Worm (Caenorhabditis elegans) whole organism, L2 larva: Measurements from ENCODE around the gene Y110A2AL.10.

Experiments
- C34F6.9 ChIP-seq: fragments of 150-350 bp; optimal IDR thresholded peaks from 2 replicates; lab custom pipeline; 2014; ENCODE audit warnings: missing biosample characterization, missing genetic modification characterization
- F13H6.1 ChIP-seq: sonication (generic microtip); optimal IDR thresholded peaks from 2 replicates; lab custom pipeline; 2016; ENCODE audit warnings: missing genetic modification characterization, missing compliant biosample characterization
- Y55F3AM.14 ChIP-seq: fragments of 200-800 bp; sonication (Bioruptor generic); optimal IDR thresholded peaks from 2 replicates; lab custom pipeline; 2018; ENCODE audit warnings: mild to moderate bottlenecking, missing genetic modification characterization, missing compliant biosample characterization
- ZK546.5 ChIP-seq: sonication (generic microtip); optimal IDR thresholded peaks from 2 replicates; lab custom pipeline; 2017; ENCODE audit warnings: missing biosample characterization, missing genetic modification characterization
- alr-1 ChIP-seq: fragments of 150-350 bp; optimal IDR thresholded peaks from 2 replicates; lab custom pipeline; 2014; ENCODE audit warnings: missing biosample characterization, missing genetic modification characterization
- aly-2 ChIP-seq: fragments of 150-350 bp; optimal IDR thresholded peaks from 2 replicates; lab custom pipeline; 2014; ENCODE audit warnings: missing biosample characterization, missing genetic modification characterization
- ama-1 ChIP-seq: fragments of 150-350 bp; optimal IDR thresholded peaks from 2 replicates; lab custom pipeline; 2018; ENCODE audit warnings: inconsistent platforms
- blmp-1 ChIP-seq: sonication (generic microtip); optimal IDR thresholded peaks from 2 replicates; lab custom pipeline; 2017; ENCODE audit warnings: missing genetic modification characterization, mild to moderate bottlenecking, missing compliant biosample characterization, antibody characterized with exemption, moderate library complexity; ENCODE audit not compliant: insufficient read depth
- ceh-16 ChIP-seq: fragments of 150-350 bp; optimal IDR thresholded peaks from 2 replicates; lab custom pipeline; 2014; ENCODE audit warnings: missing biosample characterization, missing genetic modification characterization
- dmd-4 ChIP-seq: sonication (generic microtip); optimal IDR thresholded peaks from 2 replicates; lab custom pipeline; 2017; ENCODE audit warnings: missing biosample characterization, missing genetic modification characterization
- elt-1 ChIP-seq: fragments of 150-350 bp; optimal IDR thresholded peaks from 2 replicates; lab custom pipeline; 2014; ENCODE audit warnings: missing biosample characterization, missing genetic modification characterization
- elt-3 ChIP-seq: sonication (generic microtip); optimal IDR thresholded peaks from 2 replicates; lab custom pipeline; 2017; ENCODE audit warnings: missing biosample characterization, missing genetic modification characterization
- fos-1 ChIP-seq: fragments of 150-350 bp; optimal IDR thresholded peaks from 2 replicates; lab custom pipeline; 2014; ENCODE audit warnings: missing biosample characterization, missing genetic modification characterization
- gmeb-1 ChIP-seq: fragments of 150-350 bp; optimal IDR thresholded peaks from 2 replicates; lab custom pipeline; 2014; ENCODE audit warnings: missing biosample characterization, missing genetic modification characterization
- lin-11 ChIP-seq: fragments of 150-350 bp; sonication (generic microtip); optimal IDR thresholded peaks from 2 replicates; lab custom pipeline; 2014; ENCODE audit warnings: missing biosample characterization, missing genetic modification characterization, inconsistent platforms, mixed read lengths
- lin-39 ChIP-seq: fragments of 150-350 bp; optimal IDR thresholded peaks from 2 replicates; lab custom pipeline; 2014; ENCODE audit warnings: missing biosample characterization, missing genetic modification reagents, missing genetic modification characterization
- lsy-2 ChIP-seq, 2 experiments: fragments of 150-350 bp in 1 of 2; sonication (generic microtip) in 1 of 2; optimal IDR thresholded peaks; 2 replicates each; lab custom pipeline; 2014 to 2017; ENCODE audit warnings: missing biosample characterization in 2 of 2, missing genetic modification characterization in 2 of 2
- mdl-1 ChIP-seq, 2 experiments: fragments of 150-350 bp in 1 of 2; sonication (generic microtip) in 1 of 2; optimal IDR thresholded peaks; 2 replicates each; lab custom pipeline; 2017; ENCODE audit warnings: missing biosample characterization in 2 of 2, missing genetic modification characterization in 2 of 2
- nhr-11 ChIP-seq: fragments of 150-350 bp; optimal IDR thresholded peaks from 2 replicates; lab custom pipeline; 2014; ENCODE audit warnings: missing biosample characterization, missing genetic modification characterization
- nhr-12 ChIP-seq: fragments of 150-350 bp; optimal IDR thresholded peaks from 2 replicates; lab custom pipeline; 2014; ENCODE audit warnings: missing biosample characterization, missing genetic modification characterization
- nhr-129 ChIP-seq: fragments of 150-350 bp; optimal IDR thresholded peaks from 2 replicates; lab custom pipeline; 2014; ENCODE audit warnings: missing biosample characterization, missing genetic modification characterization
- nhr-23 ChIP-seq: fragments of 150-350 bp; optimal IDR thresholded peaks from 2 replicates; lab custom pipeline; 2014; ENCODE audit warnings: missing biosample characterization, missing genetic modification reagents, missing genetic modification characterization
- nhr-237 ChIP-seq: fragments of 150-350 bp; optimal IDR thresholded peaks from 2 replicates; lab custom pipeline; 2014; ENCODE audit warnings: missing biosample characterization, missing genetic modification characterization
- sem-4 ChIP-seq: fragments of 150-350 bp; optimal IDR thresholded peaks from 2 replicates; lab custom pipeline; 2014; ENCODE audit warnings: missing biosample characterization, missing genetic modification reagents, missing genetic modification characterization
- skn-1 ChIP-seq: sonication (generic microtip); optimal IDR thresholded peaks from 2 replicates; lab custom pipeline; 2017; ENCODE audit warnings: missing biosample characterization, missing genetic modification characterization
- sma-3 ChIP-seq: sonication (generic microtip); optimal IDR thresholded peaks from 2 replicates; lab custom pipeline; 2016; ENCODE audit warnings: missing genetic modification reagents, missing genetic modification characterization, missing compliant biosample characterization
- sma-9 ChIP-seq, 2 experiments: fragments of 150-350 bp in 1 of 2; sonication (generic microtip) in 1 of 2; optimal IDR thresholded peaks; 2 replicates each; lab custom pipeline; 2014 to 2016; ENCODE audit warnings: missing genetic modification characterization in 2 of 2, mild to moderate bottlenecking in 1 of 2, missing biosample characterization in 1 of 2, missing compliant biosample characterization in 1 of 2, missing genetic modification reagents in 1 of 2, moderate library complexity in 1 of 2
- snpc-4 ChIP-seq: fragments of 150-350 bp; optimal IDR thresholded peaks from 2 replicates; lab custom pipeline; 2014; ENCODE audit warnings: missing biosample characterization, missing genetic modification characterization
- unc-39 ChIP-seq: fragments of 150-350 bp; optimal IDR thresholded peaks from 2 replicates; lab custom pipeline; 2014; ENCODE audit warnings: missing biosample characterization, missing genetic modification characterization
- zag-1 ChIP-seq: fragments of 150-350 bp; optimal IDR thresholded peaks from 2 replicates; lab custom pipeline; 2014; ENCODE audit warnings: missing biosample characterization, missing genetic modification characterization
- ztf-1 ChIP-seq: fragments of 200-800 bp; sonication (Bioruptor generic); conservative IDR thresholded peaks from 2 replicates; pipeline ENCODE4 v1.3.6; 2022; ENCODE audit warnings: missing genetic modification characterization, missing compliant biosample characterization
- ztf-4 ChIP-seq: fragments of 150-350 bp; optimal IDR thresholded peaks from 2 replicates; lab custom pipeline; 2014; ENCODE audit warnings: missing biosample characterization, missing genetic modification characterization

The Y110A2AL.10 gene

ce11 chrII:2888957-2889630 lies 17.4 kb upstream of the Y110A2AL.10 start, which contains the start of gene pinn-1 (continued):
- TF ChIP-seq sem-4 (tag; lab: Kevin White, UChicago) (peak; percentile 83), sma-3 (GFP tag; lab: Kevin White, UChicago) (peak; percentile 93), unc-39 (no peak), nhr-12 (tag; lab: Kevin White, UChicago) (peak; percentile 56), snpc-4 (tag; lab: Kevin White, UChicago) (peak; percentile 60), F13H6.1 (tag; lab: Kevin White, UChicago) (peak; percentile 90), elt-3 (tag; lab: Kevin White, UChicago) (no peak), Y55F3AM.14 (GFP tag; lab: Kevin White, UChicago) (peak; percentile 50), ceh-16 (tag; lab: Kevin White, UChicago) (peak; percentile 73), aly-2 (tag; lab: Kevin White, UChicago) (no peak), ztf-4 (tag; lab: Kevin White, UChicago) (peak; percentile 53), gmeb-1 (tag; lab: Kevin White, UChicago) (peak; percentile 87), nhr-23 (tag; lab: Kevin White, UChicago) (no peak), ztf-1 (GFP tag; lab: Robert Waterston, UW) (0 out of 2 replicates have a peak, but pooled peaks have one; percentile 56), elt-1 (no peak), lin-39 (no peak), nhr-237 (tag; lab: Kevin White, UChicago) (no peak), mdl-1 (tag; optimal IDR thresholded peaks at IDR 0.05; lab: Kevin White, UChicago) (peak in 1 of 2 experiments; percentile 10)

ce11 chrII:2885518-2886449 lies 14.1 kb upstream of the Y110A2AL.10 start:
- TF ChIP-seq nhr-11 (tag; lab: Kevin White, UChicago), result no peak
- no peak for TF ChIP-seq skn-1 (tag; lab: Kevin White, UChicago)
- no peak for TF ChIP-seq nhr-129 (tag; lab: Kevin White, UChicago)
- TF ChIP-seq blmp-1, result no peak

ce11 chrII:2884810-2885209 lies 13.1 kb upstream of the Y110A2AL.10 start, which contains the start of gene pigw-1:
TSS of gene pigw-1 (minus strand) at chrII:2884910.
- TF ChIP-seq sma-9 (GFP tag; optimal IDR thresholded peaks at IDR 0.05; lab: Kevin White, UChicago), result no peak
- TF ChIP-seq sma-9 (tag; optimal IDR thresholded peaks at IDR 0.05; lab: Kevin White, UChicago), result no peak
- no peak for TF ChIP-seq dmd-4
- TF ChIP-seq sem-4 (tag; lab: Kevin White, UChicago), result no peak
- no peak for TF ChIP-seq mdl-1 (tag; optimal IDR thresholded peaks at IDR 0.05; lab: Kevin White, UChicago)
- no peak for TF ChIP-seq zag-1 (tag; lab: Kevin White, UChicago)
- no peak for TF ChIP-seq C34F6.9 (tag; lab: Kevin White, UChicago)
- TF ChIP-seq ama-1 (lab: Kevin White, UChicago), result no peak
- TF ChIP-seq ZK546.5 (tag; lab: Kevin White, UChicago), result no peak
- TF ChIP-seq lin-11 (tag; lab: Kevin White, UChicago), result no peak
- TF ChIP-seq blmp-1, result no peak
- no peak for TF ChIP-seq lsy-2 (tag; optimal IDR thresholded peaks at IDR 0.05; lab: Kevin White, UChicago)
- no peak for TF ChIP-seq alr-1 (tag; lab: Kevin White, UChicago)
- TF ChIP-seq aly-2 (tag; lab: Kevin White, UChicago), result no peak
- TF ChIP-seq unc-39, result no peak
- TF ChIP-seq elt-3 (tag; lab: Kevin White, UChicago), result no peak

ce11 chrII:2881088-2881487 lies 9.4 kb upstream of the Y110A2AL.10 start:
- TF ChIP-seq fos-1 (tag; lab: Kevin White, UChicago), result no peak
